Fruit fly (Drosophila melanogaster): Measurements from ENCODE around the gene CG1113.

- TF ChIP-seq Dll (optimal IDR thresholded peaks at IDR 0.05), result no peak
- TF ChIP-seq usp (GFP tag; optimal IDR thresholded peaks at IDR 0.05), result no peak
These were observed at the start of gene CG1113 for dm6 chr3R:5252853-5253252.

Measured in whole organism.